Worm (Caenorhabditis elegans): ENCODE results near the gene npax-4.
A peak's percentile ranks its signal among the peaks of the same experiment; 100 is the strongest.

npax-4 gene

DNA sequence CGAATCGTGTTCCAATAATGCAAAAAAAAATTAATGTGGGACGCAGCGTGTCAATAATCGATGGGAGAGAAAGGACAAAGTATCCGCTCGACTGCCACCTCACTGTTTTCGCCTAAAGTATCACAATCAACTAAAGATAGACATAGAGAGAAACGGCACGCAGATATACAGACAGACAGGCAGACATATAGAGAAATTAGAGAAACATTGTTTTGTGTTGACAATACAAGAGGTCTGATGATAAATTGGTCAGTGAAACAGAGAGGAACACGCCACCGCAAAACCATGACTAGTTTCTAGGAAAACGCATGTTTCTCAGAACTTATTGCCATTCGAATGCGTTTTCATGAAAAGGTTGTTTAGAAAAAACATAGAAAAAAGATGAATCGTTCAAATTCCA, 49.1 kb downstream of the npax-4 start, which contains the start of gene T28C6.8 (continued):
- TF ChIP-seq mdl-1 (tag; optimal IDR thresholded peaks at IDR 0.05) (peak in 1 of 2 experiments; percentile 13), nhr-71 (tag; optimal IDR thresholded peaks at IDR 0.05) (peak; percentile 63), nhr-90 (tag; optimal IDR thresholded peaks at IDR 0.05; ENCODE audit: poor library complexity) (peak; percentile 36), C16A3.4 (tag; optimal IDR thresholded peaks at IDR 0.05) (peak; percentile 1), sup-37 (GFP tag; optimal IDR thresholded peaks at IDR 0.05) (no peak), lin-35 (GFP tag; optimal IDR thresholded peaks at IDR 0.05) (peak in 1 of 2 experiments; percentile 68), tlp-1 (tag; optimal IDR thresholded peaks at IDR 0.05) (no peak), irx-1 (tag; optimal IDR thresholded peaks at IDR 0.05) (peak; percentile 10), egl-27 (tag; optimal IDR thresholded peaks at IDR 0.05) (peak in 1 of 2 experiments; percentile 18), unc-98 (GFP tag; IDR thresholded peaks at IDR 0.05) (no peak), snu-23 (GFP tag; optimal IDR thresholded peaks at IDR 0.05) (peak; percentile 59), lsy-2 (tag; optimal IDR thresholded peaks at IDR 0.05) (peak; percentile 8 to 49), dpl-1 (GFP tag; optimal IDR thresholded peaks at IDR 0.05) (peak in 1 of 3 experiments; percentile 7), grh-1 (GFP tag; IDR thresholded peaks at IDR 0.05) (peak; percentile 32; the same call in 1 of the 2 replicates), unc-130 (tag; optimal IDR thresholded peaks at IDR 0.05) (peak; percentile 32), mab-9 (GFP tag; IDR thresholded peaks at IDR 0.05) (no peak), nhr-77 (tag; optimal IDR thresholded peaks at IDR 0.05) (peak; percentile 17), mep-1 (tag; optimal IDR thresholded peaks at IDR 0.05) (peak; percentile 63), pag-3 (tag; optimal IDR thresholded peaks at IDR 0.05; ENCODE audit: borderline replicate concordance, insufficient read depth) (peak; percentile 2), fos-1 (tag; optimal IDR thresholded peaks at IDR 0.05) (no peak), efl-1 (optimal IDR thresholded peaks at IDR 0.05) (peak; percentile 17 to 23), efl-1 (GFP tag; optimal IDR thresholded peaks at IDR 0.05 in 1 of 2) (no peak)

ce11 chrIV:8827500-8827899, 52.2 kb downstream of the npax-4 start, which contains the start of gene T28C6.7:
Gene T28C6.7 (plus strand): TSS chrIV:8827800.
- TF ChIP-seq aha-1 (tag; optimal IDR thresholded peaks at IDR 0.05) (no peak), nhr-84 (tag; optimal IDR thresholded peaks at IDR 0.05) (no peak), tbx-2 (tag; optimal IDR thresholded peaks at IDR 0.05) (no peak), ceh-90 (tag; optimal IDR thresholded peaks at IDR 0.05) (no peak), irx-1 (tag; optimal IDR thresholded peaks at IDR 0.05) (no peak), elt-3 (tag; optimal IDR thresholded peaks at IDR 0.05) (no peak), unc-98 (GFP tag; IDR thresholded peaks at IDR 0.05) (no peak), vab-15 (tag; optimal IDR thresholded peaks at IDR 0.05) (no peak)

All from whole organism, L1 larva.